Worm (Caenorhabditis elegans) whole organism, L3 larva: ENCODE results near the gene T19C4.24.
"Not testable (repeated sequence)": the region's sequence is repeated elsewhere in the genome, so short reads cannot be mapped to it uniquely, and the experiment has no call there.

Experiments
- ZK546.5 ChIP-seq: sonication (generic microtip); optimal IDR thresholded peaks from 2 replicates; lab custom pipeline; 2017; ENCODE audit warnings: missing biosample characterization, missing genetic modification characterization
- aly-2 ChIP-seq: fragments of 150-350 bp; optimal IDR thresholded peaks from 2 replicates; lab custom pipeline; 2014; ENCODE audit warnings: missing biosample characterization, missing genetic modification characterization
- ama-1 ChIP-seq: fragments of 150-350 bp; optimal IDR thresholded peaks from 2 replicates; lab custom pipeline; 2018
- ceh-28 ChIP-seq: fragments of 150-350 bp; optimal IDR thresholded peaks from 2 replicates; lab custom pipeline; 2014; ENCODE audit warnings: missing biosample characterization, missing genetic modification reagents, missing genetic modification characterization
- ceh-82 ChIP-seq: fragments of 150-350 bp; optimal IDR thresholded peaks from 2 replicates; lab custom pipeline; 2014; ENCODE audit warnings: missing biosample characterization, missing genetic modification characterization
- ceh-9 ChIP-seq: sonication (generic microtip); optimal IDR thresholded peaks from 2 replicates; lab custom pipeline; 2018; ENCODE audit warnings: missing biosample characterization, missing genetic modification characterization
- daf-12 ChIP-seq: fragments of 150-350 bp; optimal IDR thresholded peaks from 2 replicates; lab custom pipeline; 2014; ENCODE audit warnings: missing biosample characterization, missing genetic modification reagents, missing genetic modification characterization
- egl-27 ChIP-seq: sonication (generic microtip); optimal IDR thresholded peaks from 4 replicates; lab custom pipeline; 2017; ENCODE audit warnings: missing biosample characterization, missing genetic modification reagents, missing genetic modification characterization
- egl-5 ChIP-seq: fragments of 150-350 bp; optimal IDR thresholded peaks from 2 replicates; lab custom pipeline; 2017; ENCODE audit warnings: missing biosample characterization, missing genetic modification reagents, missing genetic modification characterization, inconsistent platforms
- elt-1 ChIP-seq: fragments of 150-350 bp; optimal IDR thresholded peaks from 2 replicates; lab custom pipeline; 2014; ENCODE audit warnings: missing biosample characterization, missing genetic modification characterization
- eor-1 ChIP-seq, 2 experiments: fragments of 150-350 bp; optimal IDR thresholded peaks; 2 replicates each; lab custom pipeline; 2014 to 2018; ENCODE audit warnings: missing biosample characterization in 2 of 2, missing genetic modification characterization in 2 of 2
- fkh-2 ChIP-seq: fragments of 150-350 bp; optimal IDR thresholded peaks from 2 replicates; lab custom pipeline; 2014; ENCODE audit warnings: missing biosample characterization, missing genetic modification reagents, missing genetic modification characterization
- fos-1 ChIP-seq: fragments of 150-350 bp; optimal IDR thresholded peaks from 2 replicates; lab custom pipeline; 2014; ENCODE audit warnings: missing biosample characterization, missing genetic modification characterization
- lin-39 ChIP-seq: fragments of 150-350 bp; optimal IDR thresholded peaks from 2 replicates; lab custom pipeline; 2018; ENCODE audit warnings: missing biosample characterization, missing genetic modification reagents, missing genetic modification characterization
- lsy-12 ChIP-seq: sonication (generic microtip); optimal IDR thresholded peaks from 2 replicates; lab custom pipeline; 2016; ENCODE audit warnings: mild to moderate bottlenecking, missing genetic modification characterization, missing compliant biosample characterization
- mdl-1 ChIP-seq: fragments of 150-350 bp; optimal IDR thresholded peaks from 2 replicates; lab custom pipeline; 2014; ENCODE audit warnings: missing biosample characterization, missing genetic modification characterization
- mml-1 ChIP-seq: fragments of 150-350 bp; sonication (generic microtip); optimal IDR thresholded peaks from 3 replicates; lab custom pipeline; 2014; ENCODE audit warnings: missing biosample characterization, missing genetic modification characterization
- nfya-1 ChIP-seq: sonication (generic microtip); optimal IDR thresholded peaks from 2 replicates; lab custom pipeline; 2017; ENCODE audit warnings: missing genetic modification characterization, mild to moderate bottlenecking, missing compliant biosample characterization, antibody characterized with exemption, moderate library complexity; ENCODE audit not compliant: insufficient read depth
- nhr-11 ChIP-seq: fragments of 150-350 bp; optimal IDR thresholded peaks from 2 replicates; lab custom pipeline; 2014; ENCODE audit warnings: missing biosample characterization, missing genetic modification characterization
- nhr-12 ChIP-seq: fragments of 150-350 bp; optimal IDR thresholded peaks from 2 replicates; lab custom pipeline; 2014; ENCODE audit warnings: missing biosample characterization, missing genetic modification characterization
- nhr-23 ChIP-seq: fragments of 150-350 bp; optimal IDR thresholded peaks from 2 replicates; lab custom pipeline; 2014; ENCODE audit warnings: missing biosample characterization, missing genetic modification reagents, missing genetic modification characterization
- nhr-237 ChIP-seq: fragments of 150-350 bp; optimal IDR thresholded peaks from 2 replicates; lab custom pipeline; 2014; ENCODE audit warnings: missing biosample characterization, missing genetic modification characterization
- nhr-25 ChIP-seq: sonication (generic microtip); optimal IDR thresholded peaks from 2 replicates; lab custom pipeline; 2017; ENCODE audit warnings: missing biosample characterization, missing genetic modification characterization
- nhr-43 ChIP-seq: sonication (generic microtip); optimal IDR thresholded peaks from 2 replicates; lab custom pipeline; 2016; ENCODE audit warnings: mild to moderate bottlenecking, missing genetic modification characterization, missing compliant biosample characterization; ENCODE audit not compliant: poor library complexity, severe bottlenecking
- nhr-67 ChIP-seq: fragments of 150-350 bp; optimal IDR thresholded peaks from 2 replicates; lab custom pipeline; 2014; ENCODE audit warnings: missing biosample characterization, missing genetic modification characterization
- nhr-76 ChIP-seq: fragments of 150-350 bp; sonication (generic microtip); optimal IDR thresholded peaks from 5 replicates; lab custom pipeline; 2014; ENCODE audit warnings: missing biosample characterization, missing genetic modification characterization
- nhr-77 ChIP-seq: fragments of 150-350 bp; optimal IDR thresholded peaks from 2 replicates; lab custom pipeline; 2014; ENCODE audit warnings: missing biosample characterization, missing genetic modification characterization
- pqm-1 ChIP-seq: fragments of 150-350 bp; optimal IDR thresholded peaks from 2 replicates; lab custom pipeline; 2017; ENCODE audit warnings: missing biosample characterization, missing genetic modification characterization, inconsistent platforms
- sea-2 ChIP-seq: fragments of 150-350 bp; sonication (generic microtip); optimal IDR thresholded peaks from 4 replicates; lab custom pipeline; 2014; ENCODE audit warnings: missing biosample characterization, missing genetic modification reagents, missing genetic modification characterization
- skn-1 ChIP-seq: fragments of 150-350 bp; optimal IDR thresholded peaks from 2 replicates; lab custom pipeline; 2014; ENCODE audit warnings: missing biosample characterization, missing genetic modification characterization
- snpc-4 ChIP-seq: fragments of 150-350 bp; optimal IDR thresholded peaks from 2 replicates; lab custom pipeline; 2014; ENCODE audit warnings: missing biosample characterization, missing genetic modification characterization
- tbx-2 ChIP-seq: sonication (generic microtip); optimal IDR thresholded peaks from 2 replicates; lab custom pipeline; 2016; ENCODE audit warnings: mild to moderate bottlenecking, missing genetic modification characterization, missing compliant biosample characterization
- zag-1 ChIP-seq: fragments of 150-350 bp; optimal IDR thresholded peaks from 2 replicates; lab custom pipeline; 2014; ENCODE audit warnings: missing biosample characterization, missing genetic modification characterization
- ztf-11 ChIP-seq: fragments of 150-350 bp; optimal IDR thresholded peaks from 2 replicates; lab custom pipeline; 2014; ENCODE audit warnings: missing biosample characterization, missing genetic modification characterization

T19C4.24 gene

ce11 chrV:11113041-11113574 is 33.7 kb downstream of the T19C4.24 start, which contains the start of gene erfa-3 (continued):
- TF ChIP-seq zag-1 (tag; lab: Kevin White, UChicago) (no peak), daf-12 (tag; lab: Kevin White, UChicago) (no peak), nhr-76 (tag; lab: Kevin White, UChicago) (no peak), nhr-77 (no peak), nhr-11 (tag; lab: Kevin White, UChicago) (no peak), tbx-2 (peak; percentile 32), ZK546.5 (tag; lab: Kevin White, UChicago) (no peak), nhr-12 (no peak), ceh-82 (tag; lab: Kevin White, UChicago) (no peak), eor-1 (tag; optimal IDR thresholded peaks at IDR 0.05; lab: Kevin White, UChicago) (no peak), nhr-43 (tag; lab: Kevin White, UChicago) (peak; percentile 76)

- TF ChIP-seq daf-12, nfya-1, ceh-9 (tag; lab: Kevin White, UChicago): not testable (repeated sequence)
- TF ChIP-seq, all 47 proteins: peak for 0; not testable (repeated sequence) for 47
These were observed 37.2 kb downstream of the T19C4.24 start, which contains the start of gene Y42A5A.5 for ce11 chrV:11109647-11110046. Gene Y42A5A.5 (minus strand): TSS chrV:11109747.

- TF ChIP-seq aly-2 (tag; lab: Kevin White, UChicago) (no peak), ceh-82 (tag; lab: Kevin White, UChicago) (no peak), egl-5 (tag; lab: Kevin White, UChicago) (no peak), ama-1 (no peak), skn-1 (tag; lab: Kevin White, UChicago) (no peak), ceh-9 (tag; lab: Kevin White, UChicago) (no peak), elt-1 (tag; lab: Kevin White, UChicago) (no peak), sea-2 (GFP tag; lab: Kevin White, UChicago) (no peak), nhr-23 (tag; lab: Kevin White, UChicago) (no peak), eor-1 (tag; optimal IDR thresholded peaks at IDR 0.05; lab: Kevin White, UChicago) (no peak), ceh-28 (tag; lab: Kevin White, UChicago) (no peak), nhr-76 (tag; lab: Kevin White, UChicago) (no peak), nhr-237 (tag; lab: Kevin White, UChicago) (no peak), mdl-1 (tag; lab: Kevin White, UChicago) (no peak), nhr-25 (tag; lab: Kevin White, UChicago) (no peak), lsy-12 (tag; lab: Kevin White, UChicago) (no peak), ztf-11 (no peak)
These were observed 42.4 kb downstream of the T19C4.24 start for ce11 chrV:11104408-11104807.

ce11 chrV:11098599-11098998 is 48.2 kb downstream of the T19C4.24 start, which contains the start of gene cdkl-1:
Gene cdkl-1 (plus strand): TSS chrV:11098899.
- no peak for TF ChIP-seq ama-1
- no peak for TF ChIP-seq mml-1 (tag; lab: Kevin White, UChicago)
- no peak for TF ChIP-seq elt-1 (tag; lab: Kevin White, UChicago)
- TF ChIP-seq daf-12 (tag; lab: Kevin White, UChicago): no peak
- no peak for TF ChIP-seq nhr-25 (tag; lab: Kevin White, UChicago)
- TF ChIP-seq sea-2 (GFP tag; lab: Kevin White, UChicago): no peak
- TF ChIP-seq nhr-67 (tag; lab: Kevin White, UChicago): no peak
- no peak for TF ChIP-seq ceh-28 (tag; lab: Kevin White, UChicago)
- no peak for TF ChIP-seq lsy-12 (tag; lab: Kevin White, UChicago)
- TF ChIP-seq fos-1 (tag; lab: Kevin White, UChicago): no peak
- TF ChIP-seq aly-2 (tag; lab: Kevin White, UChicago): no peak
- TF ChIP-seq snpc-4 (tag; lab: Kevin White, UChicago): no peak
- TF ChIP-seq lin-39 (tag; lab: Kevin White, UChicago): no peak
- TF ChIP-seq egl-27 (tag; lab: Kevin White, UChicago): no peak
- TF ChIP-seq pqm-1 (tag; lab: Kevin White, UChicago): no peak
- TF ChIP-seq nhr-77: no peak
- TF ChIP-seq fkh-2: no peak
- TF ChIP-seq ceh-82 (tag; lab: Kevin White, UChicago): no peak
- TF ChIP-seq skn-1 (tag; lab: Kevin White, UChicago): no peak
- TF ChIP-seq, all 47 proteins: peak for 0
